Fruit fly (Drosophila melanogaster): ENCODE data around the gene for.
A peak's percentile ranks its signal among the peaks of the same experiment; 100 is the strongest.

The for gene

DNA sequence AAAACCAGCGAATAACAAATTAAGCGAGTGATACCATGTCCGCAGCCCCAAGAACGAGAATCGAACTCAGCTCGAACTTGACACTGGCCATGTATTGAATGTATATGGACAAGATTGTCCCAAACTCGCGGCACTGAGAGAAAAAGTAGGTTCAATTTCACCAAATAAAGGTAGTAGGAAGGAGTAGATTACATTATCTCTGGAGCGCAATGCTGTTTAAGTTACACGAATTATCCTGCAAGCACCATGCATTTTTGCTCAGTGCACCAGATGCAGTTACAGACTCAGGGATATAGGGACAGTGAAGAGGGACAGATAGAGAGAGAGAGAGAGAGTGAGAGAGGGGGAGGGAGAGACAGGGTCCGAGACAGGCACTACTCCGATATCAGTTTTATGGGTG is 62.8 kb downstream of the for start (continued):
- TF ChIP-seq ssp (GFP tag; IDR thresholded peaks at IDR 0.05) (no peak), CG10366 (GFP tag; IDR thresholded peaks at IDR 0.05) (peak; percentile 45; the same call in 1 of the 2 replicates), wor (GFP tag; IDR thresholded peaks at IDR 0.05) (no peak), Dfd (GFP tag; optimal IDR thresholded peaks at IDR 0.05) (no peak), eyg (GFP tag; optimal IDR thresholded peaks at IDR 0.05) (no peak), CG11560 (tag; IDR thresholded peaks at IDR 0.05) (no peak), ab (GFP tag; optimal IDR thresholded peaks at IDR 0.05) (no peak), CG1602 (GFP tag; optimal IDR thresholded peaks at IDR 0.05) (peak; percentile 46), CG11723 (GFP tag; optimal IDR thresholded peaks at IDR 0.05) (no peak), onecut (GFP tag; IDR thresholded peaks at IDR 0.05) (0 out of 2 replicates have a peak, but pooled peaks have one; percentile 16), CG8478 (optimal IDR thresholded peaks at IDR 0.05) (no peak), CG17359 (tag; optimal IDR thresholded peaks at IDR 0.05) (peak; percentile 32), CG9727 (GFP tag; optimal IDR thresholded peaks at IDR 0.05) (peak; percentile 77), HHEX (GFP tag; optimal IDR thresholded peaks at IDR 0.05) (no peak), nmo (GFP tag; optimal IDR thresholded peaks at IDR 0.05) (peak; percentile 47), CG1832 (GFP tag; optimal IDR thresholded peaks at IDR 0.05) (peak; percentile 27), Hmx (GFP tag; optimal IDR thresholded peaks at IDR 0.05) (no peak), Nf-YB (GFP tag; optimal IDR thresholded peaks at IDR 0.05) (peak; percentile 4), wdn (GFP tag; IDR thresholded peaks at IDR 0.05) (no peak), Sry-β (GFP tag; optimal IDR thresholded peaks at IDR 0.05) (no peak), crol (GFP tag; IDR thresholded peaks at IDR 0.05) (peak; percentile 48; the same call in 1 of the 2 replicates), otp (GFP tag; IDR thresholded peaks at IDR 0.05) (peak; percentile 69; the same call in 1 of the 3 replicates), NK7.1 (GFP tag; optimal IDR thresholded peaks at IDR 0.05) (no peak), pan (optimal IDR thresholded peaks at IDR 0.05) (no peak), pan (GFP tag; optimal IDR thresholded peaks at IDR 0.05 in 1 of 2, IDR thresholded peaks at IDR 0.05 in 1 of 2) (no peak), CG17385 (GFP tag; optimal IDR thresholded peaks at IDR 0.05) (no peak), Xbp1 (GFP tag; optimal IDR thresholded peaks at IDR 0.05) (peak; percentile 38), CG15514 (GFP tag; optimal IDR thresholded peaks at IDR 0.05) (no peak), CG14860 (GFP tag; IDR thresholded peaks at IDR 0.05; ENCODE audit: partially characterized antibody) (no peak), psq (GFP tag; optimal IDR thresholded peaks at IDR 0.05) (no peak), CG31441 (GFP tag; IDR thresholded peaks at IDR 0.05) (peak; percentile 41; the same call in 1 of the 2 replicates), CG10654 (GFP tag; optimal IDR thresholded peaks at IDR 0.05) (no peak), sens (GFP tag) (peak; percentile 93), chm (GFP tag; IDR thresholded peaks at IDR 0.05) (peak; percentile 78; the same call in 1 of the 2 replicates), CTCF (GFP tag; optimal IDR thresholded peaks at IDR 0.05) (no peak), bigmax (GFP tag; optimal IDR thresholded peaks at IDR 0.05) (no peak), CG14965 (GFP tag; optimal IDR thresholded peaks at IDR 0.05; ENCODE audit: borderline replicate concordance) (no peak), Rfx (GFP tag; IDR thresholded peaks at IDR 0.05) (no peak), tx (GFP tag; optimal IDR thresholded peaks at IDR 0.05) (no peak), CG13296 (GFP tag; optimal IDR thresholded peaks at IDR 0.05) (no peak), CG11504 (tag; optimal IDR thresholded peaks at IDR 0.05) (peak; percentile 36), BEAF-32 (GFP tag; optimal IDR thresholded peaks at IDR 0.05) (no peak), jigr1 (GFP tag; IDR thresholded peaks at IDR 0.05) (no peak), E2f2 (GFP tag; IDR thresholded peaks at IDR 0.05) (no peak), MTF-1 (GFP tag; optimal IDR thresholded peaks at IDR 0.05; ENCODE audit: borderline replicate concordance) (no peak), Pdp1 (GFP tag; optimal IDR thresholded peaks at IDR 0.05) (peak; percentile 49 to 63), CG2120 (GFP tag; optimal IDR thresholded peaks at IDR 0.05) (no peak), caup (GFP tag; optimal IDR thresholded peaks at IDR 0.05; ENCODE audit: severe bottlenecking) (no peak), CG7372 (GFP tag; IDR thresholded peaks at IDR 0.05) (0 out of 2 replicates have a peak, but pooled peaks have one; percentile 12), chif (GFP tag; optimal IDR thresholded peaks at IDR 0.05) (peak; percentile 41 to 87), slp2 (GFP tag; optimal IDR thresholded peaks at IDR 0.05) (peak; percentile 45), gcm2 (GFP tag; optimal IDR thresholded peaks at IDR 0.05) (no peak)
